Worm (Caenorhabditis elegans) whole organism, early embryonic: ENCODE results near the gene spp-14.

Source experiments
- B0310.2 ChIP-seq: sonication (generic microtip); optimal IDR thresholded peaks from 2 replicates; lab custom pipeline; 2016; ENCODE audit warnings: mild to moderate bottlenecking, missing genetic modification characterization, missing compliant biosample characterization
- F13C5.2 ChIP-seq: sonication (generic microtip); optimal IDR thresholded peaks from 2 replicates; lab custom pipeline; 2017; ENCODE audit warnings: mild to moderate bottlenecking, missing genetic modification characterization, inconsistent platforms, missing compliant biosample characterization
- ama-1 ChIP-seq: fragments of 150-350 bp; optimal IDR thresholded peaks from 2 replicates; lab custom pipeline; 2014
- ceh-13 ChIP-seq: fragments of 200-800 bp; sonication (Bioruptor generic); optimal IDR thresholded peaks from 2 replicates; lab custom pipeline; 2018; ENCODE audit warnings: mild to moderate bottlenecking, missing genetic modification characterization, missing compliant biosample characterization
- ceh-36 ChIP-seq: sonication (generic microtip); optimal IDR thresholded peaks from 2 replicates; lab custom pipeline; 2016; ENCODE audit warnings: missing genetic modification characterization, inconsistent platforms, missing compliant biosample characterization
- ets-7 ChIP-seq: sonication (generic microtip); optimal IDR thresholded peaks from 2 replicates; lab custom pipeline; 2016; ENCODE audit warnings: missing genotype, missing genetic modification characterization, missing compliant biosample characterization
- flt-1 ChIP-seq: fragments of 200-800 bp; sonication (Bioruptor generic); IDR thresholded peaks from 2 replicates; pipeline ENCODE4 v1.3.6; 2022; ENCODE audit warnings: missing genetic modification characterization, missing compliant biosample characterization
- hmbx-1 ChIP-seq: sonication (generic microtip); optimal IDR thresholded peaks from 2 replicates; lab custom pipeline; 2016; ENCODE audit warnings: mild to moderate bottlenecking, missing genetic modification characterization, missing compliant biosample characterization
- hnd-1 ChIP-seq: sonication (generic microtip); optimal IDR thresholded peaks from 2 replicates; lab custom pipeline; 2016; ENCODE audit warnings: missing genetic modification characterization, missing compliant biosample characterization
- pes-1 ChIP-seq: fragments of 200-800 bp; sonication (Bioruptor generic); IDR thresholded peaks from 2 replicates; pipeline ENCODE4 v1.3.6; 2022; ENCODE audit warnings: missing genetic modification reagents, missing genetic modification characterization, missing compliant biosample characterization
- scrt-1 ChIP-seq: fragments of 200-800 bp; sonication (Bioruptor generic); IDR thresholded peaks from 2 replicates; pipeline ENCODE4 v1.3.6; 2022; ENCODE audit warnings: missing genetic modification characterization, missing compliant biosample characterization
- tbx-37 ChIP-seq: fragments of 200-800 bp; sonication (Bioruptor generic); conservative IDR thresholded peaks from 2 replicates; pipeline ENCODE4 v1.3.6; 2022; ENCODE audit warnings: missing genetic modification reagents, missing genetic modification characterization, missing compliant biosample characterization
- tra-4 ChIP-seq: sonication (generic microtip); optimal IDR thresholded peaks from 2 replicates; lab custom pipeline; 2017; ENCODE audit warnings: missing genetic modification characterization, missing compliant biosample characterization

DNA sequence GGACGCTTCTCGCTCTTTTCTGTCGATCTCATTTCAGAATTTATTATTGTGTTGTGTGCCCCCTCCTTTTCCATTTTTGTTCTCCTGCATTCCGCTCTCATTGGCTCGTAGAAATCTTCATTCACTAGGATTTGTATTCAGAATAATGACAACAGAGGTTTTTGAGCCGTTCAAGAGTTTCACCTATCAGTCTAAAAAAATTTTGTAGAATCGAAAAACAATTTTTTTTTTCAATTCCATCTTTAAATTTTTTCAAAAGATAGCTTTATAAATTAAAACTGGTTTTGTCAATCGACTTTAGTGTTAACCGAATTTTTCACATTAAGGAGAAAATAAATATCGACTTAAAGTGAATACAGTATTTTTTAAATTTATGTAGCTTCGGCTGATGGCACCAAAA lies 15.1 kb upstream of the spp-14 start, which contains the start of gene K09F5.4:
- no peak for TF ChIP-seq tbx-37 (GFP tag; lab: Robert Waterston, UW)
- TF ChIP-seq scrt-1 (GFP tag; lab: Robert Waterston, UW) = no peak
- no peak for TF ChIP-seq ets-7 (tag; lab: Kevin White, UChicago)
- no peak for TF ChIP-seq F13C5.2 (tag; lab: Kevin White, UChicago)
- TF ChIP-seq hmbx-1 (tag; lab: Kevin White, UChicago) = no peak
- no peak for TF ChIP-seq ama-1 (lab: Kevin White, UChicago)
- TF ChIP-seq hnd-1 (tag; lab: Kevin White, UChicago) = no peak
- TF ChIP-seq B0310.2 (tag; lab: Kevin White, UChicago) = no peak
- TF ChIP-seq ceh-36 (tag; lab: Kevin White, UChicago) = no peak
- TF ChIP-seq ceh-13 (GFP tag; lab: Kevin White, UChicago) = no peak
- TF ChIP-seq tra-4 (tag; lab: Kevin White, UChicago) = no peak
- no peak for TF ChIP-seq flt-1 (GFP tag; lab: Robert Waterston, UW)
- no peak for TF ChIP-seq pes-1 (GFP tag; lab: Robert Waterston, UW)
